Worm (Caenorhabditis elegans) whole organism, L4 larva: Measurements from ENCODE around the gene sre-6.
A peak's percentile ranks its signal among the peaks of the same experiment; 100 is the strongest.

Experiments
- F26F4.8 ChIP-seq: fragments of 200-800 bp; sonication (Bioruptor generic); conservative IDR thresholded peaks from 2 replicates; pipeline ENCODE4 v1.3.6; 2022; ENCODE audit warnings: missing genetic modification characterization, missing compliant biosample characterization
- F37D6.2 ChIP-seq: sonication (generic microtip); optimal IDR thresholded peaks from 2 replicates; lab custom pipeline; 2016; ENCODE audit warnings: mild to moderate bottlenecking, missing genetic modification characterization, missing compliant biosample characterization
- R02D3.7 ChIP-seq: fragments of 150-350 bp; sonication (generic microtip); optimal IDR thresholded peaks from 3 replicates; lab custom pipeline; 2014; ENCODE audit warnings: missing biosample characterization, missing genetic modification characterization
- T20F7.1 ChIP-seq: fragments of 200-800 bp; sonication (Bioruptor generic); optimal IDR thresholded peaks from 2 replicates; lab custom pipeline; 2018; ENCODE audit warnings: mild to moderate bottlenecking, missing genetic modification characterization, missing compliant biosample characterization
- T26A8.4 ChIP-seq: fragments of 200-800 bp; sonication (Bioruptor generic); IDR thresholded peaks from 2 replicates; pipeline ENCODE4 v1.3.6; 2022; ENCODE audit warnings: missing genetic modification characterization, missing compliant biosample characterization
- Y105C5A.15 ChIP-seq: fragments of 200-800 bp; sonication (Bioruptor generic); IDR thresholded peaks from 2 replicates; pipeline ENCODE4 v1.3.6; 2022; ENCODE audit warnings: missing genetic modification characterization, missing compliant biosample characterization
- Y5F2A.4 ChIP-seq: fragments of 200-800 bp; sonication (Bioruptor generic); optimal IDR thresholded peaks from 2 replicates; lab custom pipeline; 2018; ENCODE audit warnings: mild to moderate bottlenecking, missing genetic modification characterization, missing compliant biosample characterization
- aha-1 ChIP-seq: fragments of 150-350 bp; peaks from one replicate; lab custom pipeline; 2014; ENCODE audit warnings: missing biosample characterization, missing genetic modification characterization
- ama-1 ChIP-seq: fragments of 150-350 bp; optimal IDR thresholded peaks from 2 replicates; lab custom pipeline; 2014; ENCODE audit warnings: inconsistent platforms, mixed read lengths
- arid-1 ChIP-seq: fragments of 200-800 bp; sonication (Bioruptor generic); conservative IDR thresholded peaks from 2 replicates; pipeline ENCODE4 v1.3.6; 2022; ENCODE audit warnings: missing genetic modification reagents, missing genetic modification characterization, missing compliant biosample characterization
- attf-4 ChIP-seq: sonication (generic microtip); optimal IDR thresholded peaks from 3 replicates; lab custom pipeline; 2017; ENCODE audit warnings: missing biosample characterization, missing genetic modification characterization
- ceh-28 ChIP-seq: fragments of 150-350 bp; optimal IDR thresholded peaks from 2 replicates; lab custom pipeline; 2014; ENCODE audit warnings: missing biosample characterization, missing genetic modification reagents, missing genetic modification characterization
- ceh-32 ChIP-seq: sonication (generic microtip); optimal IDR thresholded peaks from 2 replicates; lab custom pipeline; 2016; ENCODE audit warnings: mild to moderate bottlenecking, missing genetic modification characterization, missing compliant biosample characterization; ENCODE audit not compliant: poor library complexity
- ceh-44 ChIP-seq: fragments of 200-800 bp; sonication (Bioruptor generic); IDR thresholded peaks from 2 replicates; pipeline ENCODE4 v1.3.6; 2022; ENCODE audit warnings: missing genetic modification reagents, missing genetic modification characterization, missing compliant biosample characterization
- ceh-62 ChIP-seq: sonication (generic microtip); optimal IDR thresholded peaks from 2 replicates; lab custom pipeline; 2017; ENCODE audit warnings: missing biosample characterization, missing genetic modification characterization
- ctbp-1 ChIP-seq: fragments of 200-800 bp; sonication (Bioruptor generic); IDR thresholded peaks from 2 replicates; pipeline ENCODE4 v1.3.6; 2022; ENCODE audit warnings: missing genetic modification reagents, missing genetic modification characterization, missing compliant biosample characterization
- daf-12 ChIP-seq: fragments of 150-350 bp; optimal IDR thresholded peaks from 2 replicates; lab custom pipeline; 2014; ENCODE audit warnings: missing biosample characterization, missing genetic modification reagents, missing genetic modification characterization
- dmd-6 ChIP-seq: fragments of 200-800 bp; sonication (Bioruptor generic); IDR thresholded peaks from 2 replicates; pipeline ENCODE4 v1.3.6; 2022; ENCODE audit warnings: missing genetic modification reagents, missing genetic modification characterization, missing compliant biosample characterization
- dmd-9 ChIP-seq: fragments of 200-800 bp; sonication (Bioruptor generic); IDR thresholded peaks from 2 replicates; pipeline ENCODE4 v1.3.6; 2022; ENCODE audit warnings: missing genetic modification reagents, missing genetic modification characterization, missing compliant biosample characterization
- dpl-1 ChIP-seq: fragments of 150-350 bp; optimal IDR thresholded peaks from 2 replicates; lab custom pipeline; 2014; ENCODE audit warnings: missing biosample characterization, missing genetic modification reagents, missing genetic modification characterization
- duxl-1 ChIP-seq: sonication (generic microtip); optimal IDR thresholded peaks from 2 replicates; lab custom pipeline; 2016; ENCODE audit warnings: mild to moderate bottlenecking, missing genetic modification characterization, moderate library complexity, missing compliant biosample characterization; ENCODE audit not compliant: poor library complexity
- egl-43 ChIP-seq: fragments of 200-800 bp; sonication (Bioruptor generic); IDR thresholded peaks from 2 replicates; pipeline ENCODE4 v1.3.6; 2022; ENCODE audit warnings: missing genetic modification reagents, missing genetic modification characterization, missing compliant biosample characterization
- fkh-10 ChIP-seq: fragments of 150-350 bp; optimal IDR thresholded peaks from 2 replicates; lab custom pipeline; 2014; ENCODE audit warnings: missing biosample characterization, missing genetic modification reagents, missing genetic modification characterization
- hif-1 ChIP-seq, 2 experiments: sonication (generic microtip); optimal IDR thresholded peaks; 2 replicates each; lab custom pipeline; 2016 to 2017; ENCODE audit warnings: missing compliant biosample characterization in 2 of 2, missing genetic modification characterization in 2 of 2, missing genetic modification reagents in 2 of 2, missing genotype in 2 of 2, mild to moderate bottlenecking in 1 of 2
- hlh-11 ChIP-seq: fragments of 200-800 bp; sonication (Bioruptor generic); optimal IDR thresholded peaks from 2 replicates; lab custom pipeline; 2018; ENCODE audit warnings: mild to moderate bottlenecking, missing genetic modification characterization, missing compliant biosample characterization
- jun-1 ChIP-seq: fragments of 150-350 bp; optimal IDR thresholded peaks from 2 replicates; lab custom pipeline; 2014; ENCODE audit warnings: missing biosample characterization, missing genetic modification reagents, missing genetic modification characterization
- lsy-2 ChIP-seq, 2 experiments: fragments of 150-350 bp in 1 of 2; sonication (generic microtip) in 1 of 2; optimal IDR thresholded peaks; 2 replicates each; lab custom pipeline; 2014 to 2017; ENCODE audit warnings: missing biosample characterization in 2 of 2, missing genetic modification characterization in 2 of 2
- madf-9 ChIP-seq: fragments of 200-800 bp; sonication (Bioruptor generic); conservative IDR thresholded peaks from 2 replicates; pipeline ENCODE4 v1.3.6; 2022; ENCODE audit warnings: missing genetic modification reagents, missing genetic modification characterization, missing compliant biosample characterization
- mdt-29 ChIP-seq: fragments of 200-800 bp; sonication (Bioruptor generic); IDR thresholded peaks from 2 replicates; pipeline ENCODE4 v1.3.6; 2022; ENCODE audit warnings: missing genetic modification reagents, missing genetic modification characterization, missing compliant biosample characterization
- mxl-2 ChIP-seq: fragments of 200-800 bp; sonication (Bioruptor generic); conservative IDR thresholded peaks from 2 replicates; pipeline ENCODE4 v1.3.6; 2022; ENCODE audit warnings: missing genetic modification reagents, missing genetic modification characterization, missing compliant biosample characterization
- nhr-10 ChIP-seq: fragments of 150-350 bp; optimal IDR thresholded peaks from 2 replicates; lab custom pipeline; 2014; ENCODE audit warnings: missing biosample characterization, missing genetic modification characterization
- nhr-11 ChIP-seq: fragments of 150-350 bp; optimal IDR thresholded peaks from 2 replicates; lab custom pipeline; 2014; ENCODE audit warnings: missing biosample characterization, missing genetic modification characterization
- nhr-111 ChIP-seq: fragments of 200-800 bp; sonication (Bioruptor generic); optimal IDR thresholded peaks from 2 replicates; lab custom pipeline; 2018; ENCODE audit warnings: mild to moderate bottlenecking, missing genetic modification characterization, missing compliant biosample characterization
- nhr-237 ChIP-seq: sonication (generic microtip); optimal IDR thresholded peaks from 2 replicates; lab custom pipeline; 2017; ENCODE audit warnings: missing biosample characterization, missing genetic modification characterization
- nhr-6 ChIP-seq: fragments of 150-350 bp; optimal IDR thresholded peaks from 2 replicates; lab custom pipeline; 2014; ENCODE audit warnings: missing biosample characterization, missing genetic modification characterization
- nhr-76 ChIP-seq: fragments of 150-350 bp; optimal IDR thresholded peaks from 2 replicates; lab custom pipeline; 2014; ENCODE audit warnings: missing biosample characterization, missing genetic modification characterization
- php-3 ChIP-seq: fragments of 200-800 bp; sonication (Bioruptor generic); IDR thresholded peaks from 2 replicates; pipeline ENCODE4 v1.3.6; 2022; ENCODE audit warnings: missing genetic modification reagents, missing genetic modification characterization, missing compliant biosample characterization
- rbr-2 ChIP-seq: sonication (generic microtip); optimal IDR thresholded peaks from 2 replicates; lab custom pipeline; 2016; ENCODE audit warnings: missing genotype, missing genetic modification characterization, missing compliant biosample characterization
- saeg-2 ChIP-seq: fragments of 200-800 bp; sonication (Bioruptor generic); IDR thresholded peaks from 2 replicates; pipeline ENCODE4 v1.3.6; 2022; ENCODE audit warnings: missing genetic modification reagents, missing genetic modification characterization, missing compliant biosample characterization
- sdz-12 ChIP-seq: fragments of 200-800 bp; sonication (Bioruptor generic); optimal IDR thresholded peaks from 2 replicates; lab custom pipeline; 2018; ENCODE audit warnings: mild to moderate bottlenecking, missing genetic modification characterization, missing compliant biosample characterization
- set-16 ChIP-seq: fragments of 200-800 bp; sonication (Bioruptor generic); IDR thresholded peaks from 2 replicates; pipeline ENCODE4 v1.3.6; 2022; ENCODE audit warnings: missing genetic modification reagents, missing genetic modification characterization, missing compliant biosample characterization
- spr-1 ChIP-seq: sonication (generic microtip); optimal IDR thresholded peaks from 2 replicates; lab custom pipeline; 2016; ENCODE audit warnings: mild to moderate bottlenecking, missing genetic modification characterization, missing compliant biosample characterization
- spr-3 ChIP-seq: fragments of 200-800 bp; sonication (Bioruptor generic); optimal IDR thresholded peaks from 2 replicates; lab custom pipeline; 2018; ENCODE audit warnings: mild to moderate bottlenecking, missing genetic modification characterization, missing compliant biosample characterization
- tag-97 ChIP-seq: fragments of 200-800 bp; sonication (Bioruptor generic); IDR thresholded peaks from 2 replicates; pipeline ENCODE4 v1.3.6; 2022; ENCODE audit warnings: missing genetic modification characterization, missing compliant biosample characterization
- unc-39 ChIP-seq: sonication (generic microtip); optimal IDR thresholded peaks from 2 replicates; lab custom pipeline; 2017; ENCODE audit warnings: missing biosample characterization, missing genetic modification characterization
- unc-62 ChIP-seq, 3 experiments: fragments of 150-350 bp in 1 of 3; sonication (generic microtip); optimal IDR thresholded peaks in 2 of 3; peaks in 1 of 3; 1 replicate in 1 of 3; 2 replicates in 2 of 3; lab custom pipeline; 2014 to 2017; ENCODE audit warnings: missing biosample characterization in 3 of 3, missing genetic modification characterization in 3 of 3, missing genetic modification reagents in 3 of 3, missing genotype in 1 of 3
- vab-7 ChIP-seq: fragments of 200-800 bp; sonication (Bioruptor generic); IDR thresholded peaks from 2 replicates; pipeline ENCODE4 v1.3.6; 2022; ENCODE audit warnings: missing genetic modification reagents, missing genetic modification characterization, missing compliant biosample characterization
- zag-1 ChIP-seq: fragments of 150-350 bp; optimal IDR thresholded peaks from 2 replicates; lab custom pipeline; 2014; ENCODE audit warnings: missing biosample characterization, missing genetic modification characterization
- zfp-2 ChIP-seq: sonication (generic microtip); optimal IDR thresholded peaks from 2 replicates; lab custom pipeline; 2016; ENCODE audit warnings: mild to moderate bottlenecking, missing genetic modification characterization, missing compliant biosample characterization
- zfp-3 ChIP-seq: fragments of 200-800 bp; sonication (Bioruptor generic); conservative IDR thresholded peaks from 2 replicates; pipeline ENCODE4 v1.3.6; 2022; ENCODE audit warnings: missing genetic modification reagents, missing genetic modification characterization, missing compliant biosample characterization
- zip-11 ChIP-seq: fragments of 200-800 bp; sonication (Bioruptor generic); IDR thresholded peaks from 2 replicates; pipeline ENCODE4 v1.3.6; 2022; ENCODE audit warnings: missing genetic modification characterization, missing compliant biosample characterization

Gene sre-6

ce11 chrV:10807862-10808327 is 45.3 kb upstream of the sre-6 start, which contains the start of gene plrg-1 (continued):
- peak; percentile 84 for TF ChIP-seq spr-1 (tag; lab: Kevin White, UChicago)
- TF ChIP-seq mxl-2 (GFP tag; lab: Robert Waterston, UW): 0 out of 2 replicates have a peak, but pooled peaks have one; percentile 50
- TF ChIP-seq jun-1 (tag; lab: Kevin White, UChicago): peak; percentile 43
- TF ChIP-seq ctbp-1: peak; percentile 88
- TF ChIP-seq fkh-10: peak; percentile 50
- no peak for TF ChIP-seq Y5F2A.4 (GFP tag; lab: Kevin White, UChicago)
- no peak for TF ChIP-seq zfp-2
- peak; percentile 91 for TF ChIP-seq arid-1
- TF ChIP-seq ama-1: no peak
- TF ChIP-seq madf-9 (GFP tag; lab: Robert Waterston, UW): peak; percentile 66
- peak; percentile 50 to 89 for TF ChIP-seq lsy-2 (tag; optimal IDR thresholded peaks at IDR 0.05; lab: Kevin White, UChicago)
- no peak for TF ChIP-seq nhr-237
- TF ChIP-seq R02D3.7: no peak
- TF ChIP-seq F26F4.8 (GFP tag; lab: Robert Waterston, UW): no peak
- TF ChIP-seq F37D6.2 (tag; lab: Kevin White, UChicago): peak; percentile 62
- TF ChIP-seq hlh-11 (tag; lab: Kevin White, UChicago): peak; percentile 89
- peak; percentile 95 for TF ChIP-seq aha-1 (tag; lab: Kevin White, UChicago)
- no peak for TF ChIP-seq set-16
- peak; percentile 93 for TF ChIP-seq T26A8.4 (GFP tag; lab: Robert Waterston, UW)
- TF ChIP-seq ceh-28 (tag; lab: Kevin White, UChicago): no peak
- TF ChIP-seq rbr-2 (tag; lab: Kevin White, UChicago): peak; percentile 85
- peak; percentile 81 for TF ChIP-seq zfp-3 (GFP tag; lab: Robert Waterston, UW)
- TF ChIP-seq vab-7: peak; percentile 88
- no peak for TF ChIP-seq attf-4
- no peak for TF ChIP-seq nhr-111 (GFP tag; lab: Kevin White, UChicago)
- no peak for TF ChIP-seq ceh-32 (tag; lab: Kevin White, UChicago)
- peak; percentile 78 for TF ChIP-seq nhr-11 (tag; lab: Kevin White, UChicago)
- TF ChIP-seq dmd-9 (GFP tag; lab: Robert Waterston, UW): peak; percentile 47; the same call in 1 of the 2 replicates
- TF ChIP-seq ceh-62: no peak
- no peak for TF ChIP-seq nhr-10 (tag; lab: Kevin White, UChicago)
- no peak for TF ChIP-seq Y105C5A.15 (GFP tag; lab: Robert Waterston, UW)
- peak; percentile 82 for TF ChIP-seq dpl-1 (GFP tag; lab: Kevin White, UChicago)
- no peak for TF ChIP-seq spr-3 (GFP tag; lab: Kevin White, UChicago)
- no peak for TF ChIP-seq tag-97 (GFP tag; lab: Robert Waterston, UW)
- TF ChIP-seq zip-11 (GFP tag; lab: Robert Waterston, UW): peak; percentile 63; the same call in 1 of the 2 replicates
- no peak for TF ChIP-seq sdz-12 (GFP tag; lab: Kevin White, UChicago)
- no peak for TF ChIP-seq mdt-29
- TF ChIP-seq duxl-1 (tag; lab: Kevin White, UChicago): peak; percentile 90
- peak; percentile 89 for TF ChIP-seq egl-43 (GFP tag; lab: Robert Waterston, UW)
- no peak for TF ChIP-seq daf-12 (tag; lab: Kevin White, UChicago)
- peak; percentile 89 for TF ChIP-seq ceh-44 (GFP tag; lab: Robert Waterston, UW)
- peak; percentile 87 for TF ChIP-seq nhr-6
- no peak for TF ChIP-seq nhr-76 (tag; lab: Kevin White, UChicago)
- TF ChIP-seq saeg-2 (GFP tag; lab: Robert Waterston, UW): peak; percentile 72; the same call in 1 of the 2 replicates
- TF ChIP-seq unc-62 (GFP tag; optimal IDR thresholded peaks at IDR 0.05 in 1 of 2; lab: Kevin White, UChicago): peak in 1 of 2 experiments; percentile 69
- TF ChIP-seq unc-62 (tag; optimal IDR thresholded peaks at IDR 0.05; lab: Kevin White, UChicago): no peak
- TF ChIP-seq T20F7.1: no peak
- TF ChIP-seq hif-1 (tag; optimal IDR thresholded peaks at IDR 0.05; lab: Kevin White, UChicago): peak in 1 of 2 experiments; percentile 80
- peak; percentile 82 for TF ChIP-seq dmd-6 (GFP tag; lab: Robert Waterston, UW)
- no peak for TF ChIP-seq unc-39 (tag; lab: Kevin White, UChicago)
- peak; percentile 77 for TF ChIP-seq php-3
- TF ChIP-seq zag-1 (tag; lab: Kevin White, UChicago): no peak
